Worm (Caenorhabditis elegans) whole organism, L4/young adult: ENCODE measurements around the gene sma-4.

ENCODE experiments used
- W03F9.2 ChIP-seq: fragments of 150-350 bp; optimal IDR thresholded peaks from 2 replicates; lab custom pipeline; 2014; ENCODE audit warnings: missing biosample characterization, missing genetic modification characterization
- dao-5 ChIP-seq: sonication (generic microtip); optimal IDR thresholded peaks from 2 replicates; lab custom pipeline; 2016; ENCODE audit warnings: missing genotype, missing genetic modification characterization, moderate library complexity, missing compliant biosample characterization
- him-1 ChIP-seq: sonication (generic microtip); optimal IDR thresholded peaks from 2 replicates; lab custom pipeline; 2016; ENCODE audit warnings: missing genotype, missing genetic modification reagents, missing genetic modification characterization, missing compliant biosample characterization

Gene sma-4

DNA sequence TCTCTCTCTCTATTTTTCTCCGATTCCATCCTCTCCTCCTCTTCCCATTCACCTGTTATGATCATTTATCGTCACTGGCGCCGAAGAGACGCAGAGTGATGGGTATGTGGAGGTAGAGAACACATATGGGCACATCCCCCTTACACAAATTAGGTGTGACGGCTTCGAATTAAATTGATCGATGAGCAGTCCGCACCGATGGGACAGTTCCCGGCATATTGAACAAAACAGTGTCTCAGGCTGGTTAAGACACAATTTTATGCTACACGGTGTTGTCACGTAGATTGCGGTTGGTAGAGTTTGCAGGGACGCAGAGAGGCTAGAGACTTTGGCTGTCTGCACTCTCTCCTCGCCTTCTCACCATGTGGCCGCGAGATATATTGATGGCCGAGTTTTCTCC lies 1.2 kb upstream of the sma-4 start, which contains the start of gene R12B2.7:
R12B2.7 (plus strand) TSS at position 247 of the 400 bp plus-strand sequence.
- TF ChIP-seq W03F9.2 (tag; lab: Kevin White, UChicago) (no peak), him-1 (tag; lab: Kevin White, UChicago) (no peak), dao-5 (tag; lab: Kevin White, UChicago) (no peak)

DNA sequence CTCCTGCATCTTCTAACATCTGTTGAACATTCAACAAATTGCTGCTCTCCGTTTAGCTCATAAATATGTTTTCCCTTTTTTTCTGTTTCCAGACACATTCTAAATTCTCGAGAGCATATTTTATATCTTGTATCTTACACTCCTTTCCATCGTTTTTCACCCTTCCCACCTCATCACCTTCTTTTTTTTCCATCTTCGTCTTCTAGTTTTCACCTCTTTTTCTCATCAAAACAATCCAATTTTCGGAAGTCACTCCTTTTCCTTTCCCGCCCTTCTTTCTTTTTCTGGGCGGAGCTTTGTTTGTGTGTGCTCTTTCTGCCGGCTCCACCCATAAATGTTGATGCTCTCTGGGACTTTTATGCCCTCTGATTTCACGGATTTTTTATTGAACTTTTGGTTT lies 6.8 kb downstream of the sma-4 start:
- TF ChIP-seq him-1 (tag; lab: Kevin White, UChicago) (no peak), dao-5 (tag; lab: Kevin White, UChicago) (no peak), W03F9.2 (tag; lab: Kevin White, UChicago) (no peak)

DNA sequence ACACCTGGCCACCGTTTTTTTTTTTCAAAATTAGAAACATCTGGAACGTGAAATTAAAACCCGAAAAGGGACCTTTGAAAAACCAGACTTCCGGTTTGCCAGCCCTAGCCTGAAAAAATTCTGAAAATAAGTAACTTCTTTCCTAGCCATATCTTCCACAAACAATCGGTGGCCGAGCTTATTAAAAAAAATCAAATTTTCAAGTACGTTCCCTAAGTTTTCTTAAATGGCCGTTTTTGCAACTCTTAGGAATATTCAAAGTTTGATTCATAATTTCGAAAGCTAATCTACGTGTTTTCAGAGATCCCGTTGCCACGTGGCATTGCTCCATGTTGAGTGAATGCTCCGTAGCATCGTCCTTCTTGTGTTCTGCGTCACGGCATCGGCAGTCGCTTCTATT lies 7.6 kb downstream of the sma-4 start, which contains the start of gene R12B2.8:
R12B2.8 (plus strand) TSS at position 301 of the 400 bp plus-strand sequence.
- TF ChIP-seq him-1 (tag; lab: Kevin White, UChicago): no peak
- no peak for TF ChIP-seq dao-5 (tag; lab: Kevin White, UChicago)
- no peak for TF ChIP-seq W03F9.2 (tag; lab: Kevin White, UChicago)

DNA sequence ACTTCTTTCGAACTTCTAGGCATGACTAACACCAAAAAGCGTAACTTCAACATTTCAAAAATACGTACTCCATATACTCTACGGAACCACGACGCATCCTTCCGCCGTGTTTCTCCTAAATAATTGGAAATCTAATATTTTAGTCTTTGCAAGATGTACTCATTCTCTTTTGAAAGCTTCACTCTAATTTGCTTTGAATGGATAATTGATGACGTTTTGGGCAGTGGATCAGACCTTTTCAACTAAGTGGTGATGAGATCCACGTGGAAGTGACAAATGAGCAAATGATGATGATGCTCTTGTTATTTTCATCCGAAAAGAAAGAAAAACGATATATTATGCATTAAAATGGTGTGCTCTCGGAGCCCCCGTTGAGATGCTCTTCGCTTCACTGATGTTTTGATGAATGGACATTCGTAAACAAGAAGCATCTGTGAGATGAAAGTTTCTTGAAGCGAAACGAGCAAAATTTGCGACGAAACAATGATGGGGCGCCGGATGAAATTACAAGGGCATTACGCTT lies 8.5 kb downstream of the sma-4 start:
- TF ChIP-seq W03F9.2 (tag; lab: Kevin White, UChicago) (no peak), dao-5 (tag; lab: Kevin White, UChicago) (no peak), him-1 (tag; lab: Kevin White, UChicago) (no peak)

DNA sequence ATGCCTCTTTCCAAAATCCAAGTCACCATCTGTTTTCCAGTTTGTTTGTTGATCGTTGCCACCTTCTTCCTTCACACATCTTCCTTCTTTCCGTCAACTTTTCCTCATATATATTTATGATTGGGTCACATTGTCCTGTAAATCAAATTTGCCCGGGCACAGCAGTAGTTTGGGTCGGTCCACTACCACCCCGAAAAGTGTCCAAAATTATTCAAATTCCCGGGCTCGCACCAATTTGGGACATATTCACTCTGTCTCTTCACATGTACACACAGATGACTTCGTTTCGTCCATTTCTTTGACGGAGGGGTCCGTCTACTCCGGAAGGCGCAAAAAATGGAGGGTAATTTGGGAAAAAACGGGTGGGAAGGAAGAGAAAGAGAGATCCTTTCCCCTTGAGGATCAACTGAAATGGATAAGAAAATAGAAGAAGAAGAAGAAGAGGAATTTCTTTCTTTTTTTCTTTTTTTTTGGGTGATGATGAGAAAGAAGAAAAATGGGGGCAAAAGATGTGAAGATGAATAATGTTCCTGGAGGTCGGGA lies 10.9 kb downstream of the sma-4 start:
- no peak for TF ChIP-seq dao-5 (tag; lab: Kevin White, UChicago)
- TF ChIP-seq him-1 (tag; lab: Kevin White, UChicago): peak; percentile 39
- TF ChIP-seq W03F9.2 (tag; lab: Kevin White, UChicago): no peak

DNA sequence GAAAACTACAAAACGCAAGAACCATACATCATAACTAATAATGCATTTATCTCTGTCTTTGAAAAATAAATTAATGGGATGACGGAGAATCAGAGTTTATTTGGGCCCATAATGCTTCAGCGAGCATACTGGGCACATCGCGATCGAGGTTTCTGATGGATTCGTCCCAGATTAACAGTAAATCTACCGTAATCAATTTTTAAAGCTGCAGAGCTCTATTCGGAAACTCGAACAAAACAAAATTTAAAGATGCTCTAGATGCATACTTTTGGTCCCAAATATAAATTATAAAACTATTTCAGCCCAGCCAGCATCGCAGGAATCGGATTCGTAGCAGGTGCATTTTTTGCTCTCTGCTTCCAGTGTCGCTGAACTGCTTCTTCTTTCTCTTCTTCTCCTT lies 12.0 kb downstream of the sma-4 start:
- TF ChIP-seq him-1 (tag; lab: Kevin White, UChicago): no peak
- no peak for TF ChIP-seq dao-5 (tag; lab: Kevin White, UChicago)
- no peak for TF ChIP-seq W03F9.2 (tag; lab: Kevin White, UChicago)

DNA sequence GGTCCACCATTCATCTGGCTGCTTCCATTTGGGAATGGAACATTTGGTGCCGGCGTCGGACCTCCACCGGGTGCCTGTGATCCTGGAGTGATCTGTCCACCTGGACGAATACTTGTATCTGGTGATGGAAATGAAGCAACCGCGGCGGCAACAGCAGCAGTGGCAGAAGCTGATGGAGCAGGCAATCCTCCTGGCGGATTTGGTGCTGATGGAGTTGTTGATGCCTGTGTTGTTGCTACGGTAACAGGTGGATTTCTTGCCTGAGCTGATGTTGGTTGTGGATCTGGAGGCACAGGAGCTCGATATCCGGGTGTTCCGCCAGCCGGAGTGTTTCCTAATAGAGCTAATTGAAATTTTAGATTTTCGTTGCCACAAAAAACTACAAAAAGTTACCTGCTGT lies 16.4 kb downstream of the sma-4 start:
- TF ChIP-seq dao-5 (tag; lab: Kevin White, UChicago): no peak
- TF ChIP-seq W03F9.2 (tag; lab: Kevin White, UChicago): no peak
- no peak for TF ChIP-seq him-1 (tag; lab: Kevin White, UChicago)

DNA sequence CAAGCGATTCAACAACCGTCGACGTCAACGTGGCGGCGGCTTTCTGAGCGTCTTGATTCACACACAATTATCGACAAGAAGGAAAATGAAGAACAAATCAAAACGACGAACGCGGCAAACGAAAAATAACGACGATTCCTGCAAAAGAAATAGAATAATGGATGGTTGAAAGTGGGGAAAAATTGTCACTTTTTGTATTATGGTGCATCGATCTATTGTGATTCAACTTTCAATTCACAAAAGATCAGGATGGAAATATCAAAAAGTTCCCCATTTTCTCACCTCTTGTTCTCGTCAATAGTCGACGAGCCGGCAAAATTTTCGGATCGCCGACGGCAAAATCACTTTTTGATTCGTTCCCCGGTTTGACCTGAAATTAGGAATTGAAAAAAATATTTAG lies 17.3 kb downstream of the sma-4 start, which contains the start of the genes R12B2.13 and mdt-15:
R12B2.13 (minus strand) TSS at position 101 of the 400 bp plus-strand sequence.
mdt-15 (minus strand) TSS at position 376 of the 400 bp plus-strand sequence.
- no peak for TF ChIP-seq dao-5 (tag; lab: Kevin White, UChicago)
- TF ChIP-seq W03F9.2 (tag; lab: Kevin White, UChicago): no peak
- TF ChIP-seq him-1 (tag; lab: Kevin White, UChicago): no peak

DNA sequence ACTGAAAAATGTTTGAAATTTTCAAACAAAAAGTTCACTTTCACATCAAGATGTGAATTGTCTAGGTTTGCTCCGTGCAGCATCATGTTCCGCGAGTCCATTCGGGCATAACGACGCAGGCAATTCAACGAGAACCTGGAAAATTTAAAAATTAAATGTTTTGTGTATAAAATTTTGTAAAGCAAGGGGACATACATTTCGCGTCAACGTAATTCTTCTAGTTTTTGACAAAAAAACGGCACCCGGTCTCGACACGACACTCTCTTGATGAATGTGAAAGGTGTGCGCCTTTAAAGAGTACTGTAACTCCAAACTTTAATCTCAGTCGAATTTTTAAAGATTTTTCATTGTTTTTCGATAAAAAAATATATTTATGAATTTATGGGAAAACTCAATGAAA lies 18.0 kb downstream of the sma-4 start, which contains the start of gene R12B2.6:
R12B2.6 (minus strand) TSS at position 101 of the 400 bp plus-strand sequence.
- TF ChIP-seq W03F9.2 (tag; lab: Kevin White, UChicago) (no peak), dao-5 (tag; lab: Kevin White, UChicago) (no peak), him-1 (tag; lab: Kevin White, UChicago) (no peak)

DNA sequence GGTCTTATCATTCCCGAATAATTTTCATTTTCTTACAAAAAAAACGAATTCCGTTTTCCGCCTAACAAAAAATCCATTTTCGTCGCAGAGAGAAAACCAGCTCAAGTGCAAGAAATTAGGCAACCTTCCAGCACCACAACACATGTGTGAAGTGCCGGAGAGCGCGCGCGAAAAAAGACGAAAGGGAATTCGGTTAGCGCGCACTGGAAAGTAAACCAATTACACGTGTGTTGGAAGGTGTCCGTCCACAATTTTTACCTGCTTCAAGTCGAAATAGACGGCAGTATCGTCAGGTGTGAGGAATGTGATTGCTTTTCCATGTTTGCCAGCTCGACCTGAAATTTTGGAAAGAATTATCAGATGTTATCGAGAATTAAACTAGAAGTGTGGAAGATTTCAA lies 18.6 kb downstream of the sma-4 start:
- TF ChIP-seq him-1 (tag; lab: Kevin White, UChicago) (no peak), W03F9.2 (tag; lab: Kevin White, UChicago) (no peak), dao-5 (tag; lab: Kevin White, UChicago) (no peak)

DNA sequence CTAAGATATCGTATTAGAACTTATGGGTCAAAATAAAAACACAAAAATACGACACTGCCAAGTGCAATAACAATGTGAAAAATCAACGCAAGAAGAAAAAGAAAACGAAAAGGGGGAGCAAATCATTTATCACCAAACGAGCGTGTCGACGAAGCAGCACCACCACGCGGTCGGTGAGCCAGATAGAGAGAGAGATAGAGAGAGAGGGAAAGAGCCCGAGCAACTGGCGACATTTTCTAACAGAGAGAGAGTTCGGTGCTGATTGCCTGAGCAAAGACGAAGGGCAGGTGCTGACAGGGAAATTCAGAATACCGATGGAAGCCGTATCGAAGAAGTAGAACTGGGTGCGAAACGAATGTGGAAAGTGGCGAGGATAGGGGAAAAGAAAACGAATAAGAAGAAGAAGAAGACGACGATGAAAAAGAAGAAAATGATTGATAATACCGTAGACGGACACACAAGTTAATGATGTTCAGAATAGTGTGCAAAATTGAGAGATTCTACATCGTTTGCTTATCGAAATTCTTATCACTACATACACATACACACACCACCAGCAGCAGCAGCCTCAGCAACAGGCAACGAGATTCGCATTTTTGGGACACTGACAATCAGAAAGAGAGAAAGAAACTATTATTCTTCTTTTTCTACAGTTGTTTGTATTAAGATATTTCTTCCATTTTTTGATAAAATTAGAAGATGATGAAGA lies 19.3 kb downstream of the sma-4 start:
- no peak for TF ChIP-seq W03F9.2 (tag; lab: Kevin White, UChicago)

DNA sequence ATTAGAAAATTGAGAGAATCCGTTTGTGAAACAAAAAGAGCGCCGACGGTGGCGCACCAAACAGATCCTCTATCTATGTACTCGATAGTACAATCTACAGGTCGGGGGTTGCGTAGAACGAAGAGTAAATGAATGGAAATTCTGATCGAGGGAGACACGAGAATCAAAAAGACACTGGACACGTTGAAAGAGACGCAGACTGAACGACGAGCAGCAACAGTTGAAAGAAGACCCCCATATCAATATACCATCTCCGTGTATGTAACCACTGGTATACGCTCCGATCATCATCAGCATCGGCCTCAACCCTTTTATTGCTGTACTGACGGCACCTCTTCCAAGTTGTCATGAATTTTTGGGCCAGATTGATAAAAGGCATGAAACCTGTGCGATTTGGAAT lies 20.2 kb downstream of the sma-4 start:
- no peak for TF ChIP-seq him-1 (tag; lab: Kevin White, UChicago)
- no peak for TF ChIP-seq dao-5 (tag; lab: Kevin White, UChicago)
- no peak for TF ChIP-seq W03F9.2 (tag; lab: Kevin White, UChicago)

DNA sequence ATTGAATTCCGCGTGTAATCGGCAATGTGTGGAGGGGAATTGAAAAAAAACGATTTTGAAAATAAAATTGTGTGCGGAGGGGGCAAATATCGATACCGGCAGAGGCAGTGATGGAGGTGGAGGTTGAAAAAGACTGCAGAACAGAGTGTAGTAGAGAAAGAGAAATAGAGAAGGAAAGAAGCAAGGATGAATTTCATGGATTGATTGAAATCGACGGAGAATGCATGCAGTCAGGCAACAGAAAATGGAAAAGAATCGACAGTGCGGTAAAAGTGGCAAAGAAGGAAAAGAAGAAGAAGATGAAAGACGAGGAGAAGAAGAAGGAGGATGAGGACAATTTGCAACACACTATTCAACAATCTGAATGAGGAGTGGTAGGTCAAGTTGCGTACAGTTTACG lies 20.8 kb downstream of the sma-4 start, which contains the start of gene W04D12.1:
W04D12.1 (plus strand) TSS at position 111 of the 400 bp plus-strand sequence.
- TF ChIP-seq W03F9.2 (tag; lab: Kevin White, UChicago) (no peak), him-1 (tag; lab: Kevin White, UChicago) (no peak), dao-5 (tag; lab: Kevin White, UChicago) (no peak)
